Fruit fly (Drosophila melanogaster) whole organism, embryonic: ENCODE data around the gene orion.

Experiments
- Blimp-1 ChIP-seq: fragments of 200-800 bp; sonication (Bioruptor generic); optimal IDR thresholded peaks from 3 replicates; lab custom pipeline; 2018; ENCODE audit warnings: missing biosample characterization, missing genetic modification characterization, mild to moderate bottlenecking, moderate library complexity, missing genetic modification reagents
- CG10654 ChIP-seq: fragments of 200-800 bp; sonication (Bioruptor generic); optimal IDR thresholded peaks from 2 replicates; lab custom pipeline; 2016; ENCODE audit warnings: missing biosample characterization, missing genetic modification characterization
- CG12391 ChIP-seq: fragments of 200-800 bp; sonication (Bioruptor generic); optimal IDR thresholded peaks from 3 replicates; lab custom pipeline; 2018; ENCODE audit warnings: missing biosample characterization, mild to moderate bottlenecking, missing genetic modification characterization, moderate library complexity
- CG13424 ChIP-seq: fragments of 200-800 bp; sonication (Bioruptor generic); optimal IDR thresholded peaks from 2 replicates; lab custom pipeline; 2019; ENCODE audit warnings: missing biosample characterization, mild to moderate bottlenecking, missing genetic modification characterization, moderate library complexity
- CG1602 ChIP-seq: fragments of 200-800 bp; sonication (Bioruptor generic); optimal IDR thresholded peaks from 3 replicates; lab custom pipeline; 2016; ENCODE audit warnings: missing biosample characterization, missing genetic modification characterization
- CG17385 ChIP-seq: fragments of 200-800 bp; sonication (Bioruptor generic); optimal IDR thresholded peaks from 3 replicates; lab custom pipeline; 2018; ENCODE audit warnings: missing biosample characterization, mild to moderate bottlenecking, missing genetic modification characterization
- CG18262 ChIP-seq: fragments of 200-800 bp; optimal IDR thresholded peaks from 3 replicates; lab custom pipeline; 2019; ENCODE audit warnings: missing biosample characterization, mild to moderate bottlenecking, missing genetic modification characterization, moderate library complexity
- CG2202 ChIP-seq: fragments of 200-800 bp; sonication (Bioruptor generic); optimal IDR thresholded peaks from 2 replicates; lab custom pipeline; 2018; ENCODE audit warnings: missing biosample characterization, mild to moderate bottlenecking, missing genetic modification characterization
- CG31441 ChIP-seq: fragments of 200-800 bp; sonication (Bioruptor generic); IDR thresholded peaks from 2 replicates; pipeline ENCODE4 v1.3.6; 2022; ENCODE audit warnings: missing biosample characterization, missing genetic modification characterization
- CG33557 ChIP-seq: fragments of 200-800 bp; sonication (Bioruptor generic); optimal IDR thresholded peaks from 2 replicates; lab custom pipeline; 2019; ENCODE audit warnings: missing biosample characterization, mild to moderate bottlenecking, missing genetic modification characterization, moderate library complexity
- CG4328 ChIP-seq: fragments of 200-800 bp; sonication (Bioruptor generic); optimal IDR thresholded peaks from 3 replicates; lab custom pipeline; 2017; ENCODE audit warnings: missing biosample characterization, missing genetic modification reagents, missing genetic modification characterization
- CG4707 ChIP-seq: fragments of 200-800 bp; sonication (Bioruptor generic); optimal IDR thresholded peaks from 2 replicates; lab custom pipeline; 2018; ENCODE audit warnings: missing biosample characterization, mild to moderate bottlenecking, missing genetic modification characterization, moderate library complexity
- CG4854 ChIP-seq: fragments of 200-800 bp; sonication (Bioruptor generic); optimal IDR thresholded peaks from 2 replicates; lab custom pipeline; 2016; ENCODE audit warnings: missing biosample characterization, missing genetic modification characterization, inconsistent platforms
- CG7987 ChIP-seq: fragments of 200-800 bp; sonication (Bioruptor generic); optimal IDR thresholded peaks from 2 replicates; lab custom pipeline; 2018; ENCODE audit warnings: missing biosample characterization, mild to moderate bottlenecking, missing genetic modification characterization, moderate library complexity
- CG9797 ChIP-seq: fragments of 200-800 bp; sonication (Bioruptor generic); optimal IDR thresholded peaks from 3 replicates; lab custom pipeline; 2018; ENCODE audit warnings: missing biosample characterization, mild to moderate bottlenecking, missing genetic modification characterization
- Drgx ChIP-seq: fragments of 200-800 bp; sonication (Bioruptor generic); IDR thresholded peaks from 2 replicates; pipeline ENCODE4 v1.3.6; 2022; ENCODE audit warnings: missing biosample characterization, missing genetic modification characterization
- Ets65A ChIP-seq: fragments of 200-800 bp; sonication (Bioruptor generic); peaks from one replicate; lab custom pipeline; 2016; ENCODE audit warnings: missing biosample characterization, missing genetic modification characterization
- HHEX ChIP-seq: fragments of 200-800 bp; sonication (Bioruptor generic); optimal IDR thresholded peaks from 3 replicates; lab custom pipeline; 2017; ENCODE audit warnings: missing biosample characterization, mild to moderate bottlenecking, missing genetic modification characterization, missing genetic modification reagents
- HLHmδ ChIP-seq: fragments of 200-800 bp; sonication (Bioruptor generic); optimal IDR thresholded peaks from 2 replicates; lab custom pipeline; 2018; ENCODE audit warnings: missing biosample characterization, mild to moderate bottlenecking, missing genetic modification characterization, moderate library complexity
- HmgZ ChIP-seq: fragments of 200-800 bp; sonication (Bioruptor generic); optimal IDR thresholded peaks from 2 replicates; lab custom pipeline; 2018; ENCODE audit warnings: missing biosample characterization, mild to moderate bottlenecking, missing genetic modification characterization
- Hmr ChIP-seq: fragments of 200-800 bp; sonication (Bioruptor generic); optimal IDR thresholded peaks from 3 replicates; lab custom pipeline; 2017; ENCODE audit warnings: mild to moderate bottlenecking, missing biosample characterization, missing genetic modification reagents, missing genetic modification characterization
- Hsf ChIP-seq: fragments of 200-800 bp; sonication (Bioruptor generic); optimal IDR thresholded peaks from 3 replicates; lab custom pipeline; 2016; ENCODE audit warnings: missing biosample characterization, missing genetic modification characterization
- Myb ChIP-seq: fragments of 200-800 bp; sonication (Bioruptor generic); optimal IDR thresholded peaks from 2 replicates; lab custom pipeline; 2016; ENCODE audit warnings: missing biosample characterization, missing genetic modification characterization
- Ptx1 ChIP-seq: fragments of 200-800 bp; sonication (Bioruptor generic); IDR thresholded peaks from 2 replicates; pipeline ENCODE4 v1.3.6; 2022; ENCODE audit warnings: missing biosample characterization, missing genetic modification characterization
- Rfx ChIP-seq: fragments of 200-800 bp; sonication (Bioruptor generic); IDR thresholded peaks from 2 replicates; pipeline ENCODE4 v1.3.6; 2022; ENCODE audit warnings: missing biosample characterization, missing genetic modification characterization
- Rx ChIP-seq: fragments of 200-800 bp; sonication (Bioruptor generic); IDR thresholded peaks from 2 replicates; pipeline ENCODE4 v1.3.6; 2022; ENCODE audit warnings: missing biosample characterization, missing genetic modification characterization
- Spps ChIP-seq: fragments of 200-800 bp; sonication (Bioruptor generic); optimal IDR thresholded peaks from 2 replicates; lab custom pipeline; 2018; ENCODE audit warnings: missing biosample characterization, mild to moderate bottlenecking, missing genetic modification characterization
- Trl ChIP-seq, 3 experiments: fragments of >200 bp in 2 of 3; fragments of 200-800 bp in 1 of 3; sonication (Bioruptor generic) in 1 of 3; optimal IDR thresholded peaks; 2 replicates in 1 of 3; 3 replicates in 2 of 3; lab custom pipeline; 2016 to 2017; ENCODE audit warnings: missing biosample characterization in 1 of 3, missing genetic modification characterization in 1 of 3
- ac ChIP-seq: fragments of 200-800 bp; sonication (Bioruptor generic); optimal IDR thresholded peaks from 3 replicates; lab custom pipeline; 2017; ENCODE audit warnings: missing biosample characterization, mild to moderate bottlenecking, missing genetic modification characterization
- aop ChIP-seq: fragments of 200-800 bp; sonication (Bioruptor generic); IDR thresholded peaks from 2 replicates; pipeline ENCODE4 v1.3.6; 2022; ENCODE audit warnings: missing biosample characterization, missing genetic modification characterization
- bsh ChIP-seq, 2 experiments: fragments of 200-800 bp; sonication (Bioruptor generic); optimal IDR thresholded peaks; 2 replicates each; lab custom pipeline; 2017 to 2018; ENCODE audit warnings: mild to moderate bottlenecking in 2 of 2, missing biosample characterization in 2 of 2, missing genetic modification characterization in 2 of 2, moderate library complexity in 1 of 2
- cato ChIP-seq: fragments of 200-800 bp; sonication (Bioruptor generic); optimal IDR thresholded peaks from 2 replicates; lab custom pipeline; 2016; ENCODE audit warnings: missing biosample characterization, missing genetic modification characterization, borderline replicate concordance
- ci ChIP-seq: fragments of 200-800 bp; sonication (Bioruptor generic); IDR thresholded peaks from 3 replicates; pipeline ENCODE4 v1.3.6; 2022; ENCODE audit warnings: missing biosample characterization, missing genetic modification characterization
- disco-r ChIP-seq: fragments of 200-800 bp; sonication (Bioruptor generic); optimal IDR thresholded peaks from 2 replicates; lab custom pipeline; 2016; ENCODE audit warnings: missing biosample characterization, missing genetic modification characterization
- ewg ChIP-seq: fragments of 200-800 bp; sonication (Bioruptor generic); optimal IDR thresholded peaks from 3 replicates; lab custom pipeline; 2017; ENCODE audit warnings: mild to moderate bottlenecking, missing biosample characterization, missing genetic modification reagents, missing genetic modification characterization
- fru ChIP-seq: fragments of >200 bp; optimal IDR thresholded peaks from 2 replicates; lab custom pipeline; 2017
- h ChIP-seq: fragments of >200 bp; optimal IDR thresholded peaks from 2 replicates; lab custom pipeline; 2017
- hkb ChIP-seq, 2 experiments: fragments of 200-800 bp in 1 of 2; fragments of >200 bp in 1 of 2; sonication (Bioruptor generic) in 1 of 2; IDR thresholded peaks in 1 of 2; optimal IDR thresholded peaks in 1 of 2; 2 replicates each; pipeline versions ENCODE4 v1.3.6 to Lab custom; 2017 to 2022; ENCODE audit warnings: missing biosample characterization in 1 of 2, missing genetic modification characterization in 1 of 2
- inv ChIP-seq: fragments of 200-800 bp; sonication (Bioruptor generic); IDR thresholded peaks from 2 replicates; pipeline ENCODE4 v1.3.6; 2022; ENCODE audit warnings: missing biosample characterization, missing genetic modification characterization; ENCODE audit not compliant: partially characterized antibody
- lola ChIP-seq, 3 experiments: fragments of >200 bp in 2 of 3; fragments of 200-800 bp in 1 of 3; sonication (Bioruptor generic) in 1 of 3; optimal IDR thresholded peaks; 2 replicates each; lab custom pipeline; 2017 to 2019; ENCODE audit warnings: missing biosample characterization in 3 of 3, missing genetic modification characterization in 3 of 3, mild to moderate bottlenecking in 1 of 3, moderate library complexity in 1 of 3
- nerfin-1 ChIP-seq: fragments of 200-800 bp; sonication (Bioruptor generic); optimal IDR thresholded peaks from 3 replicates; lab custom pipeline; 2019; ENCODE audit warnings: missing biosample characterization, mild to moderate bottlenecking, missing genetic modification characterization, moderate library complexity
- otp ChIP-seq: fragments of 200-800 bp; sonication (Bioruptor generic); IDR thresholded peaks from 3 replicates; pipeline ENCODE4, ENCODE4 v1.3.6; 2022; ENCODE audit warnings: missing biosample characterization, missing genetic modification characterization
- phol ChIP-seq: fragments of 200-800 bp; sonication (Bioruptor generic); optimal IDR thresholded peaks from 3 replicates; lab custom pipeline; 2018; ENCODE audit warnings: missing biosample characterization, mild to moderate bottlenecking, missing genetic modification characterization, moderate library complexity
- ranshi ChIP-seq: fragments of 200-800 bp; sonication (Bioruptor generic); IDR thresholded peaks from 2 replicates; pipeline ENCODE4 v1.3.6; 2022; ENCODE audit warnings: missing biosample characterization, missing genetic modification characterization
- row ChIP-seq: fragments of 200-800 bp; sonication (Bioruptor generic); IDR thresholded peaks from 3 replicates; pipeline ENCODE4 v1.3.6; 2022; ENCODE audit warnings: missing biosample characterization, missing genetic modification characterization
- sens ChIP-seq: fragments of 200-800 bp; sonication (Bioruptor generic); peaks from one replicate; lab custom pipeline; 2016; ENCODE audit warnings: missing biosample characterization, missing genetic modification characterization
- tap ChIP-seq: fragments of 200-800 bp; optimal IDR thresholded peaks from 3 replicates; lab custom pipeline; 2019; ENCODE audit warnings: missing biosample characterization, mild to moderate bottlenecking, missing genetic modification characterization, moderate library complexity
- twi ChIP-seq: fragments of 200-800 bp; optimal IDR thresholded peaks from 2 replicates; lab custom pipeline; 2019; ENCODE audit warnings: missing biosample characterization, mild to moderate bottlenecking, missing genetic modification characterization, moderate library complexity

The orion gene

dm6 chrX:7892539-7892899 is 54.2 kb downstream of the orion start (continued):
- 0 out of 2 replicates have a peak, but pooled peaks have one; percentile 15 for TF ChIP-seq CG31441 (GFP tag; lab: Robert Waterston, UW)
- TF ChIP-seq sens (GFP tag; lab: Kevin White, UChicago) = peak; percentile 81
- peak; percentile 35 for TF ChIP-seq ac (GFP tag; lab: Kevin White, UChicago)
- no peak for TF ChIP-seq hkb (optimal IDR thresholded peaks at IDR 0.05; lab: Kevin White, UChicago)
- TF ChIP-seq hkb (GFP tag; IDR thresholded peaks at IDR 0.05; lab: Robert Waterston, UW) = no peak
- TF ChIP-seq CG33557 (GFP tag; lab: Kevin White, UChicago) = peak; percentile 8
- TF ChIP-seq row = 0 out of 3 replicates have a peak, but pooled peaks have one; percentile 16
- TF ChIP-seq tap (tag; lab: Kevin White, UChicago) = no peak
- no peak for TF ChIP-seq fru (lab: Kevin White, UChicago)
- TF ChIP-seq disco-r (GFP tag; lab: Kevin White, UChicago) = no peak
- TF ChIP-seq CG4328 = no peak
- TF ChIP-seq h (lab: Kevin White, UChicago) = no peak
- TF ChIP-seq HmgZ = no peak
- peak; percentile 8 for TF ChIP-seq CG17385 (GFP tag; lab: Kevin White, UChicago)
- TF ChIP-seq CG2202 (tag; lab: Kevin White, UChicago) = no peak
- TF ChIP-seq otp (GFP tag; lab: Robert Waterston, UW) = no peak
- TF ChIP-seq CG1602 = no peak
- no peak for TF ChIP-seq ranshi (GFP tag; lab: Robert Waterston, UW)
- TF ChIP-seq bsh (GFP tag; optimal IDR thresholded peaks at IDR 0.05; lab: Kevin White, UChicago) = peak; percentile 15 to 23
- no peak for TF ChIP-seq Rfx (GFP tag; lab: Robert Waterston, UW)
- TF ChIP-seq Ptx1 = 0 out of 2 replicates have a peak, but pooled peaks have one; percentile 10
- no peak for TF ChIP-seq Blimp-1 (GFP tag; lab: Kevin White, UChicago)
- TF ChIP-seq Spps (tag; lab: Kevin White, UChicago) = no peak
- TF ChIP-seq CG9797 = no peak
- TF ChIP-seq Drgx (GFP tag; lab: Robert Waterston, UW) = 0 out of 2 replicates have a peak, but pooled peaks have one; percentile 28
- peak; percentile 5 for TF ChIP-seq CG13424
- no peak for TF ChIP-seq CG4854
- TF ChIP-seq CG18262 (tag; lab: Kevin White, UChicago) = peak; percentile 25
- TF ChIP-seq Ets65A = peak; percentile 10
- TF ChIP-seq inv (GFP tag; lab: Robert Waterston, UW) = no peak

DNA sequence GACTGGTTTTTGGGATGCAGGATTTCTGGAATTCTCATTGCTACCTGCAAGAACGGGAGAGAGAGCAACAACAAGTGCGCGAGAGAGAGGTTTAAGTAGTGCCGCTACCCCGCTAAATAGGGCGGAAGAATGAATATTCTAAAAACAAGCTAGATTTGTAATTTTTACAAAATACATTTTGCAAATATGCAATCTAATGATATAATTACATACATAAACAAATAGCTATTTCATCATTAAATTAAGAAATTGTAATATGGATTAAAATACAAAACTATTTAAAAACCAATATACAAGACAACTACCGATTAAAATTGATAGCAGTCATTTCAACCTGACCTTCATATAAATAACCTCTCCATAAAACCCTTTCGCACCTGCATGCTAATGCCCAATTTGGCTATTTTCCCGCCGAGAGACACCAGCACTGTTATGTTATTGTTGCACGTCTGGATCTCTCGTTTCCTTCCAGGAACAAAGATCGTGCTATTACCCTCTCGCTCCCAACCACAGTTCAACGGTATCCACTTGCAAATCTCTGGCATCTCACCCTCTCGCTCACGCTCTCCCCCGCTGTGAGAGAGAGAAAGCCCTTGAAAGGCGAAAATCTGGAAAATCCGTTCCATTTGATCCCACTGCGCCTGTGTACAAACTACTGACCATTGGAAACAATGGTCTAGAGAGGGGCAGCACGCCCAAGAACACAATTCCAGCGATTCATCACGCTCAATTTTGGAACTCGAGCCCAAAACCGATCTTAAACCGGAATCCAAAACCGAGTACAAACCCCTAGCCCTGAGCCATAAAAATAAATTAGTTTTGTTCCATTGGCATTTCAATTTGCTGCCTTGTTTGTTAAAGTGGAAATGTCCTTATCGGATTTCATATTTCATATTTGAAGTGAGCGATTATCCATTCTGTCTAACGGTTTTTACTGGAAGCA is 54.8 kb downstream of the orion start, which contains the start of gene Nek2:
Nek2 (minus strand) TSS at position 51 of the 943 bp plus-strand sequence.
- TF ChIP-seq CG10654 (GFP tag; lab: Kevin White, UChicago) (no peak), CG7987 (GFP tag; lab: Kevin White, UChicago) (no peak), twi (peak; percentile 14), aop (GFP tag; lab: Robert Waterston, UW) (no peak), CG12391 (tag; lab: Kevin White, UChicago) (peak; percentile 37), HLHmδ (GFP tag; lab: Kevin White, UChicago) (peak; percentile 4), CG18262 (tag; lab: Kevin White, UChicago) (peak; percentile 8), ci (GFP tag; lab: Robert Waterston, UW) (no peak), HHEX (no peak), Rx (GFP tag; lab: Robert Waterston, UW) (0 out of 2 replicates have a peak, but pooled peaks have one; percentile 3), Myb (GFP tag; lab: Kevin White, UChicago) (no peak), CG4707 (GFP tag; lab: Kevin White, UChicago) (no peak), lola (GFP tag; optimal IDR thresholded peaks at IDR 0.05; lab: Kevin White, UChicago) (peak in 1 of 3 experiments; percentile 43), cato (GFP tag; lab: Kevin White, UChicago) (no peak), Hmr (GFP tag; lab: Kevin White, UChicago) (no peak), ewg (no peak), Hsf (GFP tag; lab: Kevin White, UChicago) (no peak), Trl (optimal IDR thresholded peaks at IDR 0.05; lab: Kevin White, UChicago) (peak in 1 of 2 experiments; percentile 57), Trl (GFP tag; optimal IDR thresholded peaks at IDR 0.05; lab: Kevin White, UChicago) (no peak), nerfin-1 (tag; lab: Kevin White, UChicago) (no peak), HmgZ (no peak), phol (tag; lab: Kevin White, UChicago) (peak; percentile 5)
